Fruit fly (Drosophila melanogaster) whole organism: Measurements from ENCODE around the gene CG33296.

Experiments used
- CG8478 ChIP-seq: fragments of >200 bp; optimal IDR thresholded peaks from 2 replicates; lab custom pipeline; 2018; ENCODE audit warnings: inconsistent platforms
- Dll ChIP-seq: fragments of >200 bp; optimal IDR thresholded peaks from 2 replicates; lab custom pipeline; 2017
- EcR ChIP-seq, 2 experiments: fragments of >200 bp; optimal IDR thresholded peaks; 2 replicates each; lab custom pipeline; 2017; ENCODE audit warnings: missing biosample characterization in 2 of 2, missing genetic modification characterization in 2 of 2, missing genetic modification reagents in 2 of 2
- pan ChIP-seq: fragments of >200 bp; optimal IDR thresholded peaks from 2 replicates; lab custom pipeline; 2017
- psq ChIP-seq: fragments of >200 bp; optimal IDR thresholded peaks from 2 replicates; lab custom pipeline; 2017
- usp ChIP-seq: fragments of >200 bp; optimal IDR thresholded peaks from 2 replicates; lab custom pipeline; 2017; ENCODE audit warnings: missing biosample characterization, missing genetic modification characterization, mixed read lengths

The CG33296 gene

dm6 chr2L:7726268-7726997, 10.0 kb upstream of the CG33296 start, which contains the start of gene CG13795:
TSS of gene CG13795 (minus strand) at chr2L:7726298.
- no peak for TF ChIP-seq psq (lab: Kevin White, UChicago)

- TF ChIP-seq psq (lab: Kevin White, UChicago) (no peak), pan (no peak), Dll (lab: Kevin White, UChicago) (no peak), EcR (GFP tag; optimal IDR thresholded peaks at IDR 0.05; lab: Kevin White, UChicago) (no peak), usp (GFP tag; lab: Kevin White, UChicago) (no peak), CG8478 (lab: Kevin White, UChicago) (no peak)
These were observed 6.3 kb upstream of the CG33296 start, which contains the start of gene CG13794 for dm6 chr2L:7722723-7723122. TSS of gene CG13794 (minus strand) at chr2L:7722823.

DNA sequence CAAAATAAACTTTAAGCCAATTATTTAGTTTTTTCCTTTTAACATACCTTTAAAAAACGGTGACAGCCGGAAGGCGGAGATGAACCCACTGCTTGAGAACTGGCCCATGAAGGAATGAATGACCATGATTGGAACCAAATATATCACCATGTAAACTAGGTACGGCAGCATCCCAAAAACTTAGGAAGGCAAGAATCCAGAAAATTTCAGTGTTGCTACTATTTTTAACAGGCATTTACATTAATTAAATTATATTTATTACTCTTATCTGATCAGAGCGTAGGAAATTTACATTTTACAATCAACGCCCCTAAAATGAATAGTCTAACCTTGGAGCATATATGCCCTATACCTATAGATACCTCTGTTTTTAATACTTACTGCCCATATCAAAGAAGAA, 5.7 kb upstream of the CG33296 start:
- TF ChIP-seq Dll (lab: Kevin White, UChicago) (no peak), pan (no peak), psq (lab: Kevin White, UChicago) (no peak)

dm6 chr2L:7719387-7719786, 2.9 kb upstream of the CG33296 start, which contains the start of gene CG13793:
TSS of gene CG13793 (minus strand) at chr2L:7719487.
- TF ChIP-seq usp (GFP tag; lab: Kevin White, UChicago) (no peak), CG8478 (lab: Kevin White, UChicago) (no peak), EcR (GFP tag; optimal IDR thresholded peaks at IDR 0.05; lab: Kevin White, UChicago) (no peak), Dll (lab: Kevin White, UChicago) (no peak), psq (lab: Kevin White, UChicago) (no peak), pan (no peak)

DNA sequence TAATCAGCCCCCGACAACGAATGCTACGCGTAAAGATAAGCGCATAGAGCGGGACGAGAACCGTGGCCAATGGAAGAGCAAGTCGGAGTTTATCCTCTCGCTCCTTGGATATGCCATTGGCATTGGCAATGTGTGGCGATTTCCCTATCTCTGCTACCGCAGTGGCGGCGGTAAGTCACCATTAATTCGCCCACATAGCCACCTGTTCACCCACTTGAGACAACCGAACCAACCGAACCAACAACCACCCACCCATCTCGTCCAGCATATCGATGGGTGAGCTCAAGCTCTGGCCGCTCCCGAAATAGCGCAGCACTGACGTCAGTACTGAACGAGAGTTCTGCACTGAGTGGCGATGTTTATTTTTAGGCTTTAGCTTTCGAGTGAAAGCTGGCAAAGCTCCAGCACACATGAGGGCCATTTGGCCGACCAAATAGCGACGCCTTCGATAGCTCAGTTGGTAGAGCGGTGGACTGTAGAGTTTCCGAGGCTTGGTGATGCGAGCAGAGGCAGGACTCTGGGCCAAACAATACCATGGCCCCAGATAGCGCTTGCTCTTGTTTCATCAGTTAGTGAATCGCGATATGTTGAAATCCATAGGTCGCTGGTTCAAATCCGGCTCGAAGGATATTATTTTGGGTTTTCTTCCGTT, 5.3 kb downstream of the CG33296 start:
- TF ChIP-seq EcR (GFP tag; optimal IDR thresholded peaks at IDR 0.05; lab: Kevin White, UChicago) (no peak), Dll (lab: Kevin White, UChicago) (no peak)

DNA sequence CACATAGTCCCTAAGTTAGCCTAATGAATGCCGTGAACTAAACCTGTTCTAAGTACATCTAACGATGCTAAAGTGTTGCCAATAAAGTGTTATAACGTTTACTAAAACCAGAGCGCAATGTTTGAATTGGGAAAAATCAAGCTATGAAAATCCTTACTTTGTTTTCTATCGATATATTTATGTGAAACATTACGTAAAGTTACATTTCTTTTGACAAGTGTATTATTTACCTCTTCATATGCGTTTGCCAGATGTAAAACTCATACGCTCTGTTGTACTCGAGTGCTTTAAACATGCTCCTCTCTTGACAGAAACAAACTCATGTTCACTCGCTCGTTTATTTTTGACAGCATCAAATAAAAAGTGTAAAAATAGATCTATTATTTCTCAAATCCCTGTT, 5.9 kb downstream of the CG33296 start, which contains the start of gene Ntl:
Gene Ntl (plus strand): TSS at position 301 of the 400 bp plus-strand sequence.
- TF ChIP-seq EcR (GFP tag; optimal IDR thresholded peaks at IDR 0.05; lab: Kevin White, UChicago) (no peak), Dll (lab: Kevin White, UChicago) (no peak)

- TF ChIP-seq Dll (lab: Kevin White, UChicago), result no peak
- TF ChIP-seq EcR (GFP tag; optimal IDR thresholded peaks at IDR 0.05; lab: Kevin White, UChicago), result no peak
- no peak for TF ChIP-seq usp (GFP tag; lab: Kevin White, UChicago)
- no peak for TF ChIP-seq pan
- no peak for TF ChIP-seq psq (lab: Kevin White, UChicago)
- no peak for TF ChIP-seq CG8478 (lab: Kevin White, UChicago)
These were observed 12.9 kb downstream of the CG33296 start for dm6 chr2L:7703534-7703933.

DNA sequence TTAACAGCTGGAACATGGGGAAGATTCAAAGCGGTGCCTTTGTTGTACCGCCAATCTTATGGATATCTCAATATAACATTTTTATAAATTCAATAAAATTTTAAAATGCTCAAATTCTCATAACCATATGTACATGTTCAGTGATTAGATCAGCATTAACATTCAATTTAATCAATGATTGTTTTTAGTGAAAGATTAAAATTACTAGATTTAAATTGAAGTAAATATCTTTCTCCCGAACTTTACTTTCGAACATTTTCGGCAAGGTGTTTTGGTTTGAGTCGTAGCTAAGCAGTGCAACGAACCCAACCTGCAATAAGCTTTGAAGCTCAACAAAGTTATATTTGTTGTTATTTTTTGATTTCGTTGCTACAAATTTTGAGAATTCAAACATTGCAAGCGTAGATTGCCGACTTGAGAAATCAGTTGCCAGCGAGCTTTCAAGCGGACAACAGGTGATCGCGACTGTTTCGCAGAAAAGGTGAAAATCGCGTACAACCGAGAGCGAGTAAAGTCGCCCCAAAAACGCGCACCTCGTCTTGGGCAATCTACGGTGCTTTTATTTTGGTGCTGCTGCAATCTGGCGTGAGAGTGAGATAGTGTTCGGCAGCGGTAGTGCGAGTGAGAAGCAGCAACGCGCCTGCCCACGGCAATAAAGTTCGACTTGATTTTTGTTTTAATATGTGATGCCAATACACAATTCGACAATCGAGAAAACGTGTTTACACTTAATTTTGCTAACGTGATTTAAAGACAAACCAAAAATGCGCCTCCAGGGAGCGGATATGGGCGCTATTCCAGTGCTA, 13.9 kb downstream of the CG33296 start, which contains the start of gene Tep3:
Gene Tep3 (plus strand): TSS at position 423 of the 806 bp plus-strand sequence.
- TF ChIP-seq Dll (lab: Kevin White, UChicago) (no peak), CG8478 (lab: Kevin White, UChicago) (peak; percentile 3)

- TF ChIP-seq EcR (GFP tag; optimal IDR thresholded peaks at IDR 0.05; lab: Kevin White, UChicago) (no peak), Dll (lab: Kevin White, UChicago) (no peak)
These were observed 15.0 kb downstream of the CG33296 start, which contains the start of gene Tep2 for dm6 chr2L:7701417-7701816. TSS of gene Tep2 (minus strand) at chr2L:7701601.

- no peak for TF ChIP-seq pan
- no peak for TF ChIP-seq Dll (lab: Kevin White, UChicago)
- TF ChIP-seq usp (GFP tag; lab: Kevin White, UChicago), result no peak
- no peak for TF ChIP-seq CG8478 (lab: Kevin White, UChicago)
- no peak for TF ChIP-seq psq (lab: Kevin White, UChicago)
- no peak for TF ChIP-seq EcR (GFP tag; optimal IDR thresholded peaks at IDR 0.05; lab: Kevin White, UChicago)
These were observed 23.8 kb downstream of the CG33296 start, which contains the start of the genes CG7025 and CG43235 for dm6 chr2L:7692583-7693080. TSS of gene CG7025 (minus strand) at chr2L:7692683. TSS of gene CG43235 (plus strand) at chr2L:7693030.

dm6 chr2L:7690961-7691360, 25.5 kb downstream of the CG33296 start, which contains the start of gene CG18585:
TSS of gene CG18585 (minus strand) at chr2L:7691061.
- TF ChIP-seq EcR (GFP tag; optimal IDR thresholded peaks at IDR 0.05; lab: Kevin White, UChicago), result no peak
- TF ChIP-seq pan, result no peak

DNA sequence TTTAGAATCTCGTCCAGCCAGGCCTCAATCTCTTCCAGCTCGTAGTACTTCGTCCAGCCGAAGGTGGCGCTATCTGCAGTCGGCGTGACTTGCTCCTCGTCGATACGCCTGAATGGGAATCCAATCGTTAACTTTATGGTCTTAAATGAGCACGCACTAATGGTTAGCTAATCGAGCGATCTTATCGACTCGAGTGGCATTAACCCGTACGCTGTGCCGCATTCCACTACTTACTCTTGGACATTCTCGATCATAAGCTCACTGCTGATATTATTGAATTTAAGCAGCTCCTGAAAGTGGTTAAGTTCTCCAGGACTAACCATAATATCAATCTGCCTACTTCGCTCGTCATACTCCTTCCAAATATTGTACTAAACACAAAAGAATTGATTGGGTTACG, 26.0 kb downstream of the CG33296 start:
- TF ChIP-seq usp (GFP tag; lab: Kevin White, UChicago) (no peak), pan (no peak), Dll (lab: Kevin White, UChicago) (no peak), CG8478 (lab: Kevin White, UChicago) (no peak)
